Worm (Caenorhabditis elegans) whole organism, L1 larva: ENCODE data around the gene C12D5.10.

Source experiments
- fos-1 ChIP-seq: fragments of 150-350 bp; optimal IDR thresholded peaks from 2 replicates; lab custom pipeline; 2014; ENCODE audit warnings: missing biosample characterization, missing genetic modification characterization
- nhr-11 ChIP-seq: fragments of 150-350 bp; optimal IDR thresholded peaks from 2 replicates; lab custom pipeline; 2014; ENCODE audit warnings: missing biosample characterization, missing genetic modification characterization
- sptf-1 ChIP-seq: fragments of 150-350 bp; optimal IDR thresholded peaks from 2 replicates; lab custom pipeline; 2014; ENCODE audit warnings: missing biosample characterization, missing genetic modification characterization

- TF ChIP-seq nhr-11 (no peak), sptf-1 (tag; lab: Kevin White, UChicago) (no peak), fos-1 (no peak)
Measured at ce11 chrV:7653567-7653966, 39.7 kb downstream of the C12D5.10 start, which contains the start of gene srh-200.
